Worm (Caenorhabditis elegans): ENCODE data around the gene F55G7.1.

- TF ChIP-seq cog-1 (tag; optimal IDR thresholded peaks at IDR 0.05), result no peak
- no peak for TF ChIP-seq med-1 (GFP tag; optimal IDR thresholded peaks at IDR 0.05; ENCODE audit: insufficient read depth)
These were observed 38.7 kb upstream of the F55G7.1 start, which contains the start of gene Y62H9A.7 for ce11 chrX:11885577-11885976.
